Worm (Caenorhabditis elegans) whole organism, L1 larva: ENCODE measurements around the gene F13D12.3.

Experiments
- C34B4.2 ChIP-seq: sonication (generic microtip); optimal IDR thresholded peaks from 2 replicates; lab custom pipeline; 2017; ENCODE audit warnings: mild to moderate bottlenecking, missing genetic modification characterization, missing compliant biosample characterization
- mep-1 ChIP-seq: fragments of 150-350 bp; optimal IDR thresholded peaks from 2 replicates; lab custom pipeline; 2014; ENCODE audit warnings: missing biosample characterization, missing genetic modification characterization
- nhr-11 ChIP-seq: fragments of 150-350 bp; optimal IDR thresholded peaks from 2 replicates; lab custom pipeline; 2014; ENCODE audit warnings: missing biosample characterization, missing genetic modification characterization
- nhr-12 ChIP-seq: sonication (generic microtip); optimal IDR thresholded peaks from 2 replicates; lab custom pipeline; 2017; ENCODE audit warnings: missing biosample characterization, missing genetic modification characterization
- nhr-237 ChIP-seq: fragments of 150-350 bp; optimal IDR thresholded peaks from 2 replicates; lab custom pipeline; 2014; ENCODE audit warnings: missing biosample characterization, missing genetic modification characterization
- nhr-77 ChIP-seq: fragments of 150-350 bp; optimal IDR thresholded peaks from 2 replicates; lab custom pipeline; 2014; ENCODE audit warnings: missing biosample characterization, missing genetic modification characterization
- unc-62 ChIP-seq: fragments of 150-350 bp; optimal IDR thresholded peaks from 2 replicates; lab custom pipeline; 2014; ENCODE audit warnings: missing biosample characterization, missing genetic modification reagents, missing genetic modification characterization
- ztf-11 ChIP-seq, 2 experiments: sonication (generic microtip); optimal IDR thresholded peaks; 2 replicates each; lab custom pipeline; 2016 to 2017; ENCODE audit warnings: missing genetic modification characterization in 2 of 2, missing biosample characterization in 1 of 2, missing compliant biosample characterization in 1 of 2

DNA sequence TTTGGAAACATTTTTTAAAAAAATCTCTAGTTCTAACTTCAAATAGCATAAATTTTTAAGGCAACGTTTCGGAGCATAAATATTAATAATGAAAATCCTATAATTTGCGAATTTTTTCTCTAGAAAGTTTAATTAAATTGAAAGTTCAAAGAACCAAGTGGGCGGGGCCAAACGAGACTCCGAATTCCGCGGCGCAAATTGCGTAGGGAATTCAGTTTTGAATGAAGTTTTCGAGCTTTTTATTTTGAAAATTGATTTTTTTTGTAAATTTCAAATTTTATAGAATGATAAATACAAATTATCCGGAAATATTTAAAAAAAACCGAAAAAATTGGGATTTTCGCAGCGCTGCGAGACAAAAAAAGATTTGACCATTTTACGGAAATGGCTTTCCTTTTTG, 617 bp downstream of the F13D12.3 start:
- TF ChIP-seq nhr-77 (tag; lab: Kevin White, UChicago) (no peak), unc-62 (GFP tag; lab: Kevin White, UChicago) (no peak), ztf-11 (tag; optimal IDR thresholded peaks at IDR 0.05; lab: Kevin White, UChicago) (no peak), nhr-12 (no peak), nhr-237 (tag; lab: Kevin White, UChicago) (no peak), mep-1 (tag; lab: Kevin White, UChicago) (no peak), C34B4.2 (tag; lab: Kevin White, UChicago) (no peak), nhr-11 (tag; lab: Kevin White, UChicago) (no peak)
